Fruit fly (Drosophila melanogaster) whole organism, prepupa: ENCODE data around the gene CG2217.
A peak's percentile ranks its signal among the peaks of the same experiment; 100 is the strongest.

Source experiments
- Blimp-1 ChIP-seq: fragments of 200-800 bp; sonication (Bioruptor generic); optimal IDR thresholded peaks from 3 replicates; lab custom pipeline; 2017; ENCODE audit warnings: missing biosample characterization, missing genetic modification characterization, mild to moderate bottlenecking, moderate library complexity, missing genetic modification reagents
- CG10631 ChIP-seq: fragments of 200-800 bp; sonication (Bioruptor generic); optimal IDR thresholded peaks from 2 replicates; lab custom pipeline; 2016; ENCODE audit warnings: missing biosample characterization, missing genetic modification characterization
- CG10669 ChIP-seq: fragments of 200-800 bp; sonication (Bioruptor generic); optimal IDR thresholded peaks from 3 replicates; lab custom pipeline; 2018; ENCODE audit warnings: missing biosample characterization, mild to moderate bottlenecking, missing genetic modification characterization, moderate library complexity
- CG11902 ChIP-seq: fragments of 200-800 bp; sonication (Bioruptor generic); optimal IDR thresholded peaks from 3 replicates; lab custom pipeline; 2016; ENCODE audit warnings: missing biosample characterization, missing genetic modification characterization
- CG15336 ChIP-seq: fragments of 200-800 bp; sonication (Bioruptor generic); IDR thresholded peaks from 2 replicates; pipeline ENCODE4 v1.3.6; 2022; ENCODE audit warnings: missing biosample characterization, missing genetic modification characterization
- CG1621 ChIP-seq: fragments of 200-800 bp; sonication (Bioruptor generic); optimal IDR thresholded peaks from 3 replicates; lab custom pipeline; 2018; ENCODE audit warnings: missing biosample characterization, mild to moderate bottlenecking, missing genetic modification characterization
- CG3032 ChIP-seq: fragments of 200-800 bp; optimal IDR thresholded peaks from 2 replicates; lab custom pipeline; 2019; ENCODE audit warnings: missing biosample characterization, mild to moderate bottlenecking, missing genetic modification characterization, moderate library complexity
- CG32006 ChIP-seq: fragments of 200-800 bp; sonication (Bioruptor generic); optimal IDR thresholded peaks from 3 replicates; lab custom pipeline; 2017; ENCODE audit warnings: missing biosample characterization, mild to moderate bottlenecking, missing genetic modification characterization
- CG34406 ChIP-seq: fragments of 200-800 bp; sonication (Bioruptor generic); optimal IDR thresholded peaks from 3 replicates; lab custom pipeline; 2016; ENCODE audit warnings: missing biosample characterization, missing genetic modification characterization
- CG3919 ChIP-seq: fragments of 200-800 bp; sonication (Bioruptor generic); optimal IDR thresholded peaks from 3 replicates; lab custom pipeline; 2016; ENCODE audit warnings: missing biosample characterization, missing genetic modification characterization
- CG6163 ChIP-seq: fragments of 200-800 bp; sonication (Bioruptor generic); IDR thresholded peaks from 3 replicates; pipeline ENCODE4 v1.3.6; 2022; ENCODE audit warnings: missing biosample characterization, missing genetic modification characterization
- CG6276 ChIP-seq: fragments of 200-800 bp; sonication (Bioruptor generic); optimal IDR thresholded peaks from 2 replicates; lab custom pipeline; 2017; ENCODE audit warnings: missing biosample characterization, mild to moderate bottlenecking, missing genetic modification characterization
- CG6808 ChIP-seq: fragments of 200-800 bp; sonication (Bioruptor generic); optimal IDR thresholded peaks from 3 replicates; lab custom pipeline; 2017; ENCODE audit warnings: missing biosample characterization, missing genetic modification characterization, mild to moderate bottlenecking, moderate library complexity, missing genetic modification reagents
- CG8119 ChIP-seq: fragments of 200-800 bp; sonication (Bioruptor generic); IDR thresholded peaks from 3 replicates; pipeline ENCODE4 v1.3.6; 2022; ENCODE audit warnings: missing biosample characterization, missing genetic modification characterization
- CG8319 ChIP-seq: fragments of 200-800 bp; sonication (Bioruptor generic); optimal IDR thresholded peaks from 3 replicates; lab custom pipeline; 2016; ENCODE audit warnings: missing biosample characterization, missing genetic modification characterization
- CG9139 ChIP-seq: fragments of 200-800 bp; sonication (Bioruptor generic); optimal IDR thresholded peaks from 3 replicates; lab custom pipeline; 2017; ENCODE audit warnings: missing biosample characterization, mild to moderate bottlenecking, missing genetic modification characterization
- Eip78C ChIP-seq: fragments of 200-800 bp; sonication (Bioruptor generic); peaks from one replicate; lab custom pipeline; 2016; ENCODE audit warnings: missing biosample characterization, missing genetic modification characterization
- Ets21C ChIP-seq: fragments of 200-800 bp; sonication (Bioruptor generic); optimal IDR thresholded peaks from 3 replicates; lab custom pipeline; 2016; ENCODE audit warnings: missing biosample characterization, missing genetic modification characterization
- Ets96B ChIP-seq: fragments of 200-800 bp; optimal IDR thresholded peaks from 2 replicates; lab custom pipeline; 2019; ENCODE audit warnings: missing biosample characterization, mild to moderate bottlenecking, missing genetic modification characterization, moderate library complexity
- Gug ChIP-seq: fragments of 200-800 bp; sonication (Bioruptor generic); IDR thresholded peaks from 2 replicates; pipeline ENCODE4 v1.3.6; 2022; ENCODE audit warnings: missing biosample characterization, missing genetic modification characterization
- Hr4 ChIP-seq: fragments of 200-800 bp; sonication (Bioruptor generic); optimal IDR thresholded peaks from 3 replicates; lab custom pipeline; 2016; ENCODE audit warnings: missing biosample characterization, missing genetic modification characterization
- Lpt ChIP-seq: fragments of 200-800 bp; sonication (Bioruptor generic); optimal IDR thresholded peaks from 3 replicates; lab custom pipeline; 2016; ENCODE audit warnings: missing biosample characterization, missing genetic modification characterization
- Met ChIP-seq: fragments of 200-800 bp; sonication (Bioruptor generic); optimal IDR thresholded peaks from 3 replicates; lab custom pipeline; 2016; ENCODE audit warnings: missing biosample characterization, missing genetic modification characterization
- OdsH ChIP-seq: fragments of 200-800 bp; sonication (Bioruptor generic); optimal IDR thresholded peaks from 3 replicates; lab custom pipeline; 2016; ENCODE audit warnings: missing biosample characterization, missing genetic modification characterization
- Smox ChIP-seq: fragments of 200-800 bp; sonication (Bioruptor generic); optimal IDR thresholded peaks from 3 replicates; lab custom pipeline; 2016; ENCODE audit warnings: missing biosample characterization, missing genetic modification characterization
- Sox14 ChIP-seq: fragments of 200-800 bp; sonication (Bioruptor generic); optimal IDR thresholded peaks from 3 replicates; lab custom pipeline; 2016; ENCODE audit warnings: missing biosample characterization, missing genetic modification characterization
- Sox15 ChIP-seq: fragments of 200-800 bp; sonication (Bioruptor generic); optimal IDR thresholded peaks from 3 replicates; lab custom pipeline; 2016; ENCODE audit warnings: missing biosample characterization, missing genetic modification characterization
- achi ChIP-seq: fragments of 200-800 bp; sonication (Bioruptor generic); optimal IDR thresholded peaks from 3 replicates; lab custom pipeline; 2016; ENCODE audit warnings: missing biosample characterization, missing genetic modification characterization
- cyc ChIP-seq: fragments of 200-800 bp; sonication (Bioruptor generic); optimal IDR thresholded peaks from 3 replicates; lab custom pipeline; 2016; ENCODE audit warnings: missing biosample characterization, missing genetic modification characterization
- dac ChIP-seq: fragments of 200-800 bp; sonication (Bioruptor generic); optimal IDR thresholded peaks from 2 replicates; lab custom pipeline; 2017; ENCODE audit warnings: missing biosample characterization, mild to moderate bottlenecking, missing genetic modification characterization
- dsx ChIP-seq: fragments of 200-800 bp; optimal IDR thresholded peaks from 3 replicates; lab custom pipeline; 2019; ENCODE audit warnings: missing biosample characterization, mild to moderate bottlenecking, missing genetic modification characterization, moderate library complexity; ENCODE audit not compliant: poor library complexity, severe bottlenecking
- eg ChIP-seq: fragments of 200-800 bp; sonication (Bioruptor generic); IDR thresholded peaks from 3 replicates; pipeline ENCODE4 v1.3.6; 2022; ENCODE audit warnings: missing biosample characterization, missing genetic modification characterization
- esn ChIP-seq: fragments of 200-800 bp; sonication (Bioruptor generic); optimal IDR thresholded peaks from 2 replicates; lab custom pipeline; 2016; ENCODE audit warnings: missing biosample characterization, mild to moderate bottlenecking, missing genetic modification characterization, moderate library complexity
- fd59A ChIP-seq: fragments of 200-800 bp; sonication (Bioruptor generic); optimal IDR thresholded peaks from 2 replicates; lab custom pipeline; 2017; ENCODE audit warnings: missing biosample characterization, mild to moderate bottlenecking, missing genetic modification characterization, missing genetic modification reagents
- fd85E ChIP-seq: fragments of 200-800 bp; sonication (Bioruptor generic); optimal IDR thresholded peaks from 3 replicates; lab custom pipeline; 2016; ENCODE audit warnings: missing biosample characterization, missing genetic modification characterization
- fkh ChIP-seq: fragments of 200-800 bp; sonication (Bioruptor generic); optimal IDR thresholded peaks from 3 replicates; lab custom pipeline; 2017; ENCODE audit warnings: missing biosample characterization, mild to moderate bottlenecking, missing genetic modification characterization, moderate library complexity
- net ChIP-seq: fragments of 200-800 bp; sonication (Bioruptor generic); optimal IDR thresholded peaks from 3 replicates; lab custom pipeline; 2016; ENCODE audit warnings: missing biosample characterization, missing genetic modification characterization
- pdm3 ChIP-seq: fragments of 200-800 bp; sonication (Bioruptor generic); optimal IDR thresholded peaks from 3 replicates; lab custom pipeline; 2016; ENCODE audit warnings: missing biosample characterization, missing genetic modification characterization
- salr ChIP-seq, 2 experiments: fragments of 200-800 bp; sonication (Bioruptor generic); optimal IDR thresholded peaks; 3 replicates each; lab custom pipeline; 2016 to 2018; ENCODE audit warnings: missing biosample characterization in 2 of 2, missing genetic modification characterization in 2 of 2, mild to moderate bottlenecking in 1 of 2
- ss ChIP-seq, 2 experiments: fragments of 200-800 bp; sonication (Bioruptor generic); optimal IDR thresholded peaks; 2 replicates in 1 of 2; 3 replicates in 1 of 2; lab custom pipeline; 2017 to 2018; ENCODE audit warnings: mild to moderate bottlenecking in 2 of 2, missing biosample characterization in 2 of 2, missing genetic modification characterization in 2 of 2, moderate library complexity in 1 of 2
- svp ChIP-seq: fragments of 200-800 bp; sonication (Bioruptor generic); peaks from one replicate; lab custom pipeline; 2016; ENCODE audit warnings: missing biosample characterization, missing genetic modification characterization
- topi ChIP-seq: fragments of 200-800 bp; sonication (Bioruptor generic); optimal IDR thresholded peaks from 3 replicates; lab custom pipeline; 2016; ENCODE audit warnings: missing biosample characterization, missing genetic modification characterization
- vri ChIP-seq: fragments of 200-800 bp; sonication (Bioruptor generic); optimal IDR thresholded peaks from 3 replicates; lab custom pipeline; 2016; ENCODE audit warnings: missing biosample characterization, mild to moderate bottlenecking, missing genetic modification characterization

The CG2217 gene

DNA sequence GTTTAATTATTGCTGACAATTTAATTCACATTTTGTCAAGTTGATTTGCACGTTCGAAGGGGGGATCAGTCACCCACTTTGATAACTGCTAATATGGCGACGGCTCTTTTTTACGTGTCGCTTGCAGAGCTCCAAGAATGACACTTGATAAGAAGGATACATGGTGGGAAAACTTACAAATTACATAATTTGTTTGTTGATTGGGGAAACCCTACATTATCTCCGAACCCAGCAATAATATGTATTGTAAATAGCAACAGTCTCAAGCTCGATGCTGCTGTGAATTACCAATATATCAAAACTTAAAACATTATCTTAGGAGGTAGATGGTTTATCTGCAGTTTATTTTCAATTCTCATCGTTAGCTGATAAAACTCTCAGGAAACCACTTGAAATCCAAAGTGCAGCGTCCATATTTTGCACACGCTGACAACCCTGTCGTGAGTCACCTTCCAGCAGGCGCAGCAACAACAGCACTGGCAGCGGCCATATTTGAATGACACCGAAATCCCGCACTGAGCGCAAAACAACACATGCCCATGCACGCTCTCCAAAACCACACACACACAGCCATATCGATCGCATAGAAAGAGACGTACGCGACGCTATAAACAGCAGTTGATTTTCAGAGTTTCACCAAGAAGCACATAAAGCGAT is 34.4 kb downstream of the CG2217 start (continued):
- TF ChIP-seq ss (GFP tag; optimal IDR thresholded peaks at IDR 0.05; lab: Kevin White, UChicago) (peak; percentile 95 to 98), CG8119 (GFP tag; lab: Robert Waterston, UW) (peak; percentile 92), OdsH (peak; percentile 96), CG15336 (peak; percentile 84), CG6163 (peak; percentile 89), CG10669 (GFP tag; lab: Kevin White, UChicago) (peak; percentile 95), eg (GFP tag; lab: Robert Waterston, UW) (peak; percentile 90), Gug (GFP tag; lab: Robert Waterston, UW) (peak; percentile 84), CG9139 (peak; percentile 89)
- TF ChIP-seq, all 60 proteins: peak for 60

DNA sequence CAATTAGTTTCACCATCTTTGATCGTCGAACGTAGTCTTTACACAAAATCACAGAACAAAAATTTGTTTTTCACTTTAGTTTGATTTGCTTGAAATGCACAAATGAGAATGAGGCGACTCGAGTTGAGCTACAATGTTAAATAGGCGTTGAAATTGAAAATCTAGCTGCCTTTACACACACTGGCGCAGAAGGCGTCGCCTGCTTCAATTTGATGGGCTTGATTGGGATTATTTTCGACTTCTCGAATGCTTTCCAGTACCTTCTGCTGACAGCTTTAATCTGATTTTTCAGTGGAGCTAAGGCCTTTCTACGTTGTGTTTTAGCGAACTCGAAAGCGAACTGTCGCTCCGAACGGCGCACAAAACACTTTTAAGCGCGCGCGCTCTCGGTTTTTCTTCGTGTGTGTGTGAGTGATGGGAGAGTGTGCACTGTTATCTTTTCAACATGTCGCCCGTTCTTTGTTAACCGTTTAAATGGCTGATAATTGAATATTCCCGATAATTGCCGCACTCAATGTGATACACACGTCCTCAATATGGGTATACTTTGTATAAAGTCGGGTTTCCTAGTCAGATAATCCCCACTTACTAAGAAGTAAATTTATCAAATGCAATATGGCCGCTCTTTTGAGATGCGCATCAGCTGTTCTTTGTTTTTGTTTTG is 35.1 kb downstream of the CG2217 start, which contains the start of the genes Fer2LCH and Fer1HCH:
TSS of gene Fer2LCH (plus strand) at position 290 of the 664 bp plus-strand sequence.
TSS of gene Fer1HCH (minus strand) at position 664 of the 664 bp plus-strand sequence.
- TF ChIP-seq esn (GFP tag; lab: Kevin White, UChicago): no peak
- no peak for TF ChIP-seq vri (GFP tag; lab: Kevin White, UChicago)
- TF ChIP-seq Gug (GFP tag; lab: Robert Waterston, UW): no peak
- TF ChIP-seq Hr4 (GFP tag; lab: Kevin White, UChicago): no peak
- TF ChIP-seq Ets96B: no peak
- no peak for TF ChIP-seq CG32006 (GFP tag; lab: Kevin White, UChicago)
- TF ChIP-seq CG6808 (GFP tag; lab: Kevin White, UChicago): no peak
- no peak for TF ChIP-seq CG8319
- TF ChIP-seq cyc (GFP tag; lab: Kevin White, UChicago): no peak
- no peak for TF ChIP-seq Ets21C
- TF ChIP-seq Sox14 (GFP tag; lab: Kevin White, UChicago): no peak
- no peak for TF ChIP-seq fd59A (GFP tag; lab: Kevin White, UChicago)
- TF ChIP-seq pdm3 (GFP tag; lab: Kevin White, UChicago): no peak
- TF ChIP-seq CG3032 (tag; lab: Kevin White, UChicago): no peak
- no peak for TF ChIP-seq dac (GFP tag; lab: Kevin White, UChicago)
- TF ChIP-seq CG1621 (tag; lab: Kevin White, UChicago): no peak
- TF ChIP-seq CG3919 (GFP tag; lab: Kevin White, UChicago): no peak
- no peak for TF ChIP-seq CG6163
- no peak for TF ChIP-seq Sox15 (GFP tag; lab: Kevin White, UChicago)

DNA sequence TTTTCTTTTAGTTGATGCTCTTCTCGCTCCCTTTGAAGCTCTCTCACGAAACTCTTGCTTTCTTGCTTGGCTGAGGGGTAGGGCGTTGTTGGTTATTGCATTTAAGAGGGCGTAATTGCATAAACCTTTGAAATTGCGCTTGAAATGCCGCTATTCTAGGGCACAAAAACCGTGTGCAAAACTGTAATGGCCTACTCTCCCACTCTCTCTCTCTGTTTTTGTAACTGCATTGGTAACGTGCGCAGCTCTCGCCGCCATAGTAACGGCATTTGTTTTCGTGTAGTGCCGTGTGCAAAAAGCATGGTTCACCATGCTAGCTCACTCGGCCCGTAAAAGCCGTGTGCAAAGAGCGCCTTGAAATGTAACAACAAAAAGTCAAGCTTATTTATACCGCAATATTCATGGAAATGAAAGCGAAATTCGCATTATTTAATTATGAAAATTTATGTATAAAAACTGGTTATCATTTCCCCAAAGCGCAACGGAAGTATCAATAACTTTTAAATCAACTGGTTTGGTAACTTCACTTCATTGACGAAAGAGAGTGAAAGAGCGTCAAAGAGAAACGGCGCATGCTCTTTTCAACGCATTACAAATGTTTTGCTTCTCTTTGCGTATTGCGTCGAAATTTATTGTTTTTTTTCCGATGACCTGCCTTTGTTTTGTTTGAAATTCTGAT is 35.9 kb downstream of the CG2217 start:
- TF ChIP-seq CG34406 (GFP tag; lab: Kevin White, UChicago): no peak
- TF ChIP-seq CG8319: no peak
- peak; percentile 54 for TF ChIP-seq net
- no peak for TF ChIP-seq CG11902
- TF ChIP-seq Smox: no peak
- TF ChIP-seq CG6808 (GFP tag; lab: Kevin White, UChicago): no peak
- TF ChIP-seq fkh (GFP tag; lab: Kevin White, UChicago): peak; percentile 14
- no peak for TF ChIP-seq CG3032 (tag; lab: Kevin White, UChicago)
- peak; percentile 46 for TF ChIP-seq dsx (GFP tag; lab: Kevin White, UChicago)
- TF ChIP-seq CG6163: peak; percentile 38; the same call in 1 of the 3 replicates
- peak; percentile 72 for TF ChIP-seq vri (GFP tag; lab: Kevin White, UChicago)
- TF ChIP-seq CG15336: 0 out of 2 replicates have a peak, but pooled peaks have one; percentile 14
- no peak for TF ChIP-seq salr (GFP tag; optimal IDR thresholded peaks at IDR 0.05; lab: Kevin White, UChicago)
- TF ChIP-seq fd85E (GFP tag; lab: Kevin White, UChicago): peak; percentile 34
- peak; percentile 3 for TF ChIP-seq Hr4 (GFP tag; lab: Kevin White, UChicago)
- peak; percentile 43 for TF ChIP-seq CG3919 (GFP tag; lab: Kevin White, UChicago)
- peak; percentile 91 for TF ChIP-seq Blimp-1 (GFP tag; lab: Kevin White, UChicago)
- peak; percentile 28 to 52 for TF ChIP-seq ss (GFP tag; optimal IDR thresholded peaks at IDR 0.05; lab: Kevin White, UChicago)
- no peak for TF ChIP-seq CG10631 (GFP tag; lab: Kevin White, UChicago)
- TF ChIP-seq Met: peak; percentile 19
- peak; percentile 88 for TF ChIP-seq svp (GFP tag; lab: Kevin White, UChicago)
- TF ChIP-seq Ets21C: no peak
- TF ChIP-seq topi: peak; percentile 30
- peak; percentile 77 for TF ChIP-seq Eip78C (GFP tag; lab: Kevin White, UChicago)
- TF ChIP-seq achi: no peak
- no peak; the same call in 2 of the 3 replicates for TF ChIP-seq CG8119 (GFP tag; lab: Robert Waterston, UW)
- no peak for TF ChIP-seq dac (GFP tag; lab: Kevin White, UChicago)
- TF ChIP-seq Lpt: no peak
- TF ChIP-seq CG6276: peak; percentile 0
